Worm (Caenorhabditis elegans): ENCODE measurements around the gene srd-43.

Gene srd-43

ce11 chrX:13315093-13315492 lies 9.4 kb upstream of the srd-43 start:
- TF ChIP-seq nhr-28 (tag; optimal IDR thresholded peaks at IDR 0.05) = peak; percentile 94
- no peak for TF ChIP-seq unc-39 (tag; optimal IDR thresholded peaks at IDR 0.05)
- no peak for TF ChIP-seq snpc-4 (tag; optimal IDR thresholded peaks at IDR 0.05)
- no peak for TF ChIP-seq mxl-3 (GFP tag; optimal IDR thresholded peaks at IDR 0.05)
- no peak for TF ChIP-seq cey-2 (tag; optimal IDR thresholded peaks at IDR 0.05; ENCODE audit: borderline replicate concordance, insufficient read depth)
- no peak for TF ChIP-seq nhr-237 (tag; optimal IDR thresholded peaks at IDR 0.05)
- no peak for TF ChIP-seq spr-1 (tag; optimal IDR thresholded peaks at IDR 0.05)
- peak; percentile 35 for TF ChIP-seq hlh-11 (tag; optimal IDR thresholded peaks at IDR 0.05)
- TF ChIP-seq daf-19 (GFP tag; conservative IDR thresholded peaks at IDR 0.05) = no peak
- no peak for TF ChIP-seq nhr-41 (GFP tag; IDR thresholded peaks at IDR 0.05)
- TF ChIP-seq ztf-11 (tag; optimal IDR thresholded peaks at IDR 0.05) = no peak
- peak; percentile 72 for TF ChIP-seq hlh-30 (tag; optimal IDR thresholded peaks at IDR 0.05; ENCODE audit: insufficient read depth)
- TF ChIP-seq F37D6.2 (tag; optimal IDR thresholded peaks at IDR 0.05) = no peak
- TF ChIP-seq unc-62 (GFP tag; optimal IDR thresholded peaks at IDR 0.05 in 1 of 2) = peak in 1 of 2 experiments; percentile 54
- TF ChIP-seq unc-62 (tag; optimal IDR thresholded peaks at IDR 0.05) = no peak
- no peak for TF ChIP-seq lin-15B (tag; optimal IDR thresholded peaks at IDR 0.05)
- peak; percentile 5 for TF ChIP-seq mep-1 (tag; optimal IDR thresholded peaks at IDR 0.05)
- no peak for TF ChIP-seq nhr-25 (tag; optimal IDR thresholded peaks at IDR 0.05; ENCODE audit: borderline replicate concordance, insufficient read depth)
- TF ChIP-seq mdl-1 (tag; optimal IDR thresholded peaks at IDR 0.05) = peak in 1 of 2 experiments; percentile 35

ce11 chrX:13311641-13312423 lies 6.2 kb upstream of the srd-43 start, which contains the start of gene F46G10.1:
Gene F46G10.1 (minus strand): TSS chrX:13311755.
- TF ChIP-seq hlh-30 (tag; optimal IDR thresholded peaks at IDR 0.05; ENCODE audit: insufficient read depth) (peak; percentile 21), ztf-11 (tag; optimal IDR thresholded peaks at IDR 0.05) (no peak), hif-1 (tag; optimal IDR thresholded peaks at IDR 0.05) (no peak), dmd-6 (GFP tag; IDR thresholded peaks at IDR 0.05) (peak; percentile 78), F49E8.2 (tag; optimal IDR thresholded peaks at IDR 0.05; ENCODE audit: borderline replicate concordance) (no peak), ces-1 (GFP tag; optimal IDR thresholded peaks at IDR 0.05) (no peak), sdz-12 (GFP tag; optimal IDR thresholded peaks at IDR 0.05) (no peak), dve-1 (tag; optimal IDR thresholded peaks at IDR 0.05; ENCODE audit: insufficient read depth) (peak; percentile 70), madf-9 (GFP tag; conservative IDR thresholded peaks at IDR 0.05) (no peak), lir-3 (tag; optimal IDR thresholded peaks at IDR 0.05) (no peak), daf-16 (GFP tag; optimal IDR thresholded peaks at IDR 0.05) (no peak), daf-16 (tag; optimal IDR thresholded peaks at IDR 0.05) (peak; percentile 93), pqm-1 (tag; optimal IDR thresholded peaks at IDR 0.05) (peak; percentile 73), ztf-7 (tag; optimal IDR thresholded peaks at IDR 0.05) (peak; percentile 26), nhr-28 (tag; optimal IDR thresholded peaks at IDR 0.05) (peak; percentile 58), ceh-20 (GFP tag; IDR thresholded peaks at IDR 0.05) (no peak), nhr-48 (tag; optimal IDR thresholded peaks at IDR 0.05) (no peak), dmd-8 (GFP tag; IDR thresholded peaks at IDR 0.05) (no peak), F26F4.8 (GFP tag; conservative IDR thresholded peaks at IDR 0.05) (no peak), aha-1 (tag) (peak; percentile 28), nhr-77 (tag; optimal IDR thresholded peaks at IDR 0.05) (peak; percentile 39), php-3 (GFP tag; IDR thresholded peaks at IDR 0.05) (peak; percentile 28; the same call in 1 of the 2 replicates), nhr-6 (tag; optimal IDR thresholded peaks at IDR 0.05) (no peak), nhr-25 (tag; optimal IDR thresholded peaks at IDR 0.05; ENCODE audit: borderline replicate concordance, insufficient read depth) (no peak), zfp-3 (GFP tag; conservative IDR thresholded peaks at IDR 0.05) (no peak), unc-62 (GFP tag; optimal IDR thresholded peaks at IDR 0.05 in 1 of 2) (peak in 1 of 2 experiments; percentile 1), unc-62 (tag; optimal IDR thresholded peaks at IDR 0.05) (no peak), pha-4 (GFP tag; IDR thresholded peaks at IDR 0.05) (no peak), pha-4 (tag; optimal IDR thresholded peaks at IDR 0.05) (no peak), hlh-11 (tag; optimal IDR thresholded peaks at IDR 0.05) (peak; percentile 47), tra-1 (GFP tag; IDR thresholded peaks at IDR 0.05) (no peak), mdl-1 (tag; optimal IDR thresholded peaks at IDR 0.05) (peak in 1 of 2 experiments; percentile 13)
